Worm (Caenorhabditis elegans) whole organism, late embryonic: ENCODE data around the gene F46H5.7.

Source experiments
- F13H6.1 ChIP-seq: sonication (generic microtip); optimal IDR thresholded peaks from 2 replicates; lab custom pipeline; 2016; ENCODE audit warnings: missing genetic modification characterization, missing compliant biosample characterization
- K02D7.2 ChIP-seq: sonication (generic microtip); optimal IDR thresholded peaks from 2 replicates; lab custom pipeline; 2017; ENCODE audit warnings: mild to moderate bottlenecking, missing genetic modification characterization, missing compliant biosample characterization
- K09A11.1 ChIP-seq: sonication (generic microtip); optimal IDR thresholded peaks from 2 replicates; lab custom pipeline; 2017; ENCODE audit warnings: antibody characterized with exemption, mild to moderate bottlenecking, missing genetic modification characterization, missing compliant biosample characterization; ENCODE audit not compliant: insufficient read depth
- Y22D7AL.16 ChIP-seq: sonication (generic microtip); optimal IDR thresholded peaks from 2 replicates; lab custom pipeline; 2016; ENCODE audit warnings: missing genetic modification characterization, missing compliant biosample characterization
- ama-1 ChIP-seq: fragments of 150-350 bp; optimal IDR thresholded peaks from 2 replicates; lab custom pipeline; 2014
- ceh-18 ChIP-seq: sonication (generic microtip); optimal IDR thresholded peaks from 2 replicates; lab custom pipeline; 2016; ENCODE audit warnings: missing genetic modification characterization, missing compliant biosample characterization
- ceh-19 ChIP-seq: fragments of 200-800 bp; sonication (Bioruptor generic); optimal IDR thresholded peaks from 2 replicates; lab custom pipeline; 2018; ENCODE audit warnings: mild to moderate bottlenecking, missing genetic modification characterization, missing compliant biosample characterization
- ceh-2 ChIP-seq: sonication (generic microtip); optimal IDR thresholded peaks from 2 replicates; lab custom pipeline; 2016; ENCODE audit warnings: missing genotype, missing genetic modification characterization, missing compliant biosample characterization
- ceh-30 ChIP-seq: fragments of 150-350 bp; optimal IDR thresholded peaks from 2 replicates; lab custom pipeline; 2014; ENCODE audit warnings: missing biosample characterization, missing genetic modification characterization
- ceh-31 ChIP-seq: sonication (generic microtip); optimal IDR thresholded peaks from 2 replicates; lab custom pipeline; 2016; ENCODE audit warnings: missing genetic modification characterization, missing compliant biosample characterization
- ceh-45 ChIP-seq: fragments of 200-800 bp; sonication (Bioruptor generic); IDR thresholded peaks from 2 replicates; pipeline ENCODE4 v1.3.6; 2022; ENCODE audit warnings: missing genetic modification reagents, missing genetic modification characterization, missing compliant biosample characterization
- ceh-48 ChIP-seq: sonication (generic microtip); optimal IDR thresholded peaks from 2 replicates; lab custom pipeline; 2016; ENCODE audit warnings: missing genetic modification characterization, inconsistent platforms, missing compliant biosample characterization
- ceh-9 ChIP-seq: sonication (generic microtip); optimal IDR thresholded peaks from 2 replicates; lab custom pipeline; 2016; ENCODE audit warnings: mild to moderate bottlenecking, missing genetic modification characterization, inconsistent platforms, missing compliant biosample characterization
- dmd-4 ChIP-seq: sonication (generic microtip); optimal IDR thresholded peaks from 2 replicates; lab custom pipeline; 2016; ENCODE audit warnings: borderline replicate concordance, missing genetic modification characterization, missing compliant biosample characterization
- dve-1 ChIP-seq: sonication (generic microtip); optimal IDR thresholded peaks from 2 replicates; lab custom pipeline; 2017; ENCODE audit warnings: antibody characterized with exemption, mild to moderate bottlenecking, missing genetic modification characterization, missing compliant biosample characterization
- elt-2 ChIP-seq: sonication (generic microtip); optimal IDR thresholded peaks from 2 replicates; lab custom pipeline; 2016; ENCODE audit warnings: missing genetic modification reagents, missing genetic modification characterization, missing compliant biosample characterization
- ets-4 ChIP-seq: sonication (generic microtip); optimal IDR thresholded peaks from 2 replicates; lab custom pipeline; 2016; ENCODE audit warnings: missing genetic modification characterization, missing compliant biosample characterization
- fkh-10 ChIP-seq: fragments of 150-350 bp; optimal IDR thresholded peaks from 2 replicates; lab custom pipeline; 2014; ENCODE audit warnings: missing biosample characterization, missing genetic modification reagents, missing genetic modification characterization
- fkh-6 ChIP-seq: sonication (generic microtip); optimal IDR thresholded peaks from 2 replicates; lab custom pipeline; 2016; ENCODE audit warnings: missing genetic modification characterization, missing compliant biosample characterization
- hlh-13 ChIP-seq: fragments of 200-800 bp; sonication (Bioruptor generic); optimal IDR thresholded peaks from 2 replicates; lab custom pipeline; 2018; ENCODE audit warnings: mild to moderate bottlenecking, missing genetic modification characterization, missing compliant biosample characterization
- hlh-15 ChIP-seq: sonication (generic microtip); optimal IDR thresholded peaks from 2 replicates; lab custom pipeline; 2016; ENCODE audit warnings: missing genetic modification characterization, missing compliant biosample characterization
- hlh-8 ChIP-seq: sonication (generic microtip); optimal IDR thresholded peaks from 2 replicates; lab custom pipeline; 2016; ENCODE audit warnings: missing genotype, missing genetic modification characterization, missing compliant biosample characterization
- lim-6 ChIP-seq: sonication (generic microtip); optimal IDR thresholded peaks from 2 replicates; lab custom pipeline; 2016; ENCODE audit warnings: missing genetic modification characterization, missing compliant biosample characterization
- nfya-1 ChIP-seq: sonication (generic microtip); optimal IDR thresholded peaks from 2 replicates; lab custom pipeline; 2017; ENCODE audit warnings: missing genetic modification characterization, mild to moderate bottlenecking, missing compliant biosample characterization, antibody characterized with exemption, moderate library complexity
- nhr-11 ChIP-seq: fragments of 150-350 bp; optimal IDR thresholded peaks from 2 replicates; lab custom pipeline; 2014; ENCODE audit warnings: missing biosample characterization, missing genetic modification characterization
- nhr-232 ChIP-seq: sonication (generic microtip); optimal IDR thresholded peaks from 2 replicates; lab custom pipeline; 2016; ENCODE audit warnings: missing genetic modification characterization, missing compliant biosample characterization
- npax-4 ChIP-seq: sonication (generic microtip); optimal IDR thresholded peaks from 2 replicates; lab custom pipeline; 2016; ENCODE audit warnings: missing genetic modification characterization, missing compliant biosample characterization
- odd-2 ChIP-seq: sonication (generic microtip); optimal IDR thresholded peaks from 2 replicates; lab custom pipeline; 2017; ENCODE audit warnings: antibody characterized with exemption, mild to moderate bottlenecking, missing genetic modification characterization, missing compliant biosample characterization
- pag-3 ChIP-seq: sonication (generic microtip); optimal IDR thresholded peaks from 2 replicates; lab custom pipeline; 2016; ENCODE audit warnings: missing compliant biosample characterization, missing genetic modification characterization, borderline replicate concordance
- pha-2 ChIP-seq: sonication (generic microtip); optimal IDR thresholded peaks from 2 replicates; lab custom pipeline; 2017; ENCODE audit warnings: mild to moderate bottlenecking, missing genetic modification characterization, missing compliant biosample characterization
- pha-4 ChIP-seq: fragments of 150-350 bp; optimal IDR thresholded peaks from 2 replicates; lab custom pipeline; 2018; ENCODE audit warnings: missing biosample characterization, missing genetic modification reagents, missing genetic modification characterization
- pqm-1 ChIP-seq: sonication (generic microtip); optimal IDR thresholded peaks from 2 replicates; lab custom pipeline; 2016; ENCODE audit warnings: missing genetic modification characterization, missing compliant biosample characterization
- sdc-2 ChIP-seq: sonication (generic microtip); optimal IDR thresholded peaks from 2 replicates; lab custom pipeline; 2016; ENCODE audit warnings: missing genotype, missing genetic modification characterization, missing compliant biosample characterization
- sox-4 ChIP-seq: sonication (generic microtip); optimal IDR thresholded peaks from 2 replicates; lab custom pipeline; 2017; ENCODE audit warnings: mild to moderate bottlenecking, missing genetic modification characterization, inconsistent platforms, missing compliant biosample characterization
- syd-9 ChIP-seq: sonication (generic microtip); optimal IDR thresholded peaks from 2 replicates; lab custom pipeline; 2016; ENCODE audit warnings: mild to moderate bottlenecking, missing genetic modification characterization, moderate library complexity, missing compliant biosample characterization
- tbx-2 ChIP-seq: sonication (generic microtip); optimal IDR thresholded peaks from 2 replicates; lab custom pipeline; 2016; ENCODE audit warnings: missing genetic modification characterization, missing compliant biosample characterization
- unc-42 ChIP-seq: sonication (generic microtip); optimal IDR thresholded peaks from 2 replicates; lab custom pipeline; 2016; ENCODE audit warnings: missing genotype, missing genetic modification characterization, missing compliant biosample characterization
- unc-55 ChIP-seq: sonication (generic microtip); optimal IDR thresholded peaks from 2 replicates; lab custom pipeline; 2017; ENCODE audit warnings: missing biosample characterization, missing genetic modification reagents, missing genetic modification characterization
- unc-86 ChIP-seq: sonication (generic microtip); optimal IDR thresholded peaks from 2 replicates; lab custom pipeline; 2016; ENCODE audit warnings: missing genetic modification characterization, missing compliant biosample characterization
- ztf-16 ChIP-seq: sonication (generic microtip); optimal IDR thresholded peaks from 2 replicates; lab custom pipeline; 2017; ENCODE audit warnings: missing genetic modification characterization, missing compliant biosample characterization

Gene F46H5.7

ce11 chrX:7242878-7243277 is at the start of gene F46H5.7:
Gene F46H5.7 (minus strand): TSS chrX:7242983.
- TF ChIP-seq ceh-2 (tag; lab: Kevin White, UChicago) (no peak), tbx-2 (tag; lab: Kevin White, UChicago) (peak; percentile 25), ama-1 (no peak), unc-42 (tag; lab: Kevin White, UChicago) (no peak)
- TF ChIP-seq, all 69 proteins: peak for 1

ce11 chrX:7291810-7292209 is 49.0 kb upstream of the F46H5.7 start, which contains the start of gene lron-7:
Gene lron-7 (plus strand): TSS chrX:7292132.
- TF ChIP-seq ceh-9 (tag; lab: Kevin White, UChicago), result no peak
- TF ChIP-seq hlh-8 (tag; lab: Kevin White, UChicago), result no peak
- TF ChIP-seq nhr-232 (tag; lab: Kevin White, UChicago), result no peak
- no peak for TF ChIP-seq hlh-15 (tag; lab: Kevin White, UChicago)

- TF ChIP-seq npax-4 (tag; lab: Kevin White, UChicago) (no peak), pag-3 (tag; lab: Kevin White, UChicago) (no peak), ceh-2 (tag; lab: Kevin White, UChicago) (no peak), dmd-4 (tag; lab: Kevin White, UChicago) (no peak), unc-55 (GFP tag; lab: Kevin White, UChicago) (no peak), nhr-11 (no peak), K02D7.2 (no peak), fkh-10 (GFP tag; lab: Kevin White, UChicago) (no peak), F13H6.1 (tag; lab: Kevin White, UChicago) (no peak)
- TF ChIP-seq, all 69 proteins: peak for 0
Measured at ce11 chrX:7290859-7291628, 48.3 kb upstream of the F46H5.7 start.

- TF ChIP-seq elt-2 (tag; lab: Kevin White, UChicago), result peak; percentile 17
- peak; percentile 91 for TF ChIP-seq sdc-2 (tag; lab: Kevin White, UChicago)
- TF ChIP-seq pqm-1 (tag; lab: Kevin White, UChicago), result no peak
- TF ChIP-seq nhr-232 (tag; lab: Kevin White, UChicago), result no peak
- TF ChIP-seq ceh-48 (tag; lab: Kevin White, UChicago), result peak; percentile 25
Measured at ce11 chrX:7289565-7289964, 46.8 kb upstream of the F46H5.7 start.

- TF ChIP-seq ceh-48 (tag; lab: Kevin White, UChicago) (peak; percentile 35), hlh-13 (GFP tag; lab: Kevin White, UChicago) (no peak), unc-55 (GFP tag; lab: Kevin White, UChicago) (peak; percentile 16), pha-2 (tag; lab: Kevin White, UChicago) (no peak), unc-86 (no peak), hlh-8 (tag; lab: Kevin White, UChicago) (no peak), ceh-18 (peak; percentile 21), unc-42 (tag; lab: Kevin White, UChicago) (peak; percentile 70), tbx-2 (tag; lab: Kevin White, UChicago) (peak; percentile 53), ceh-31 (tag; lab: Kevin White, UChicago) (peak; percentile 77), nfya-1 (tag; lab: Kevin White, UChicago) (peak; percentile 29), ceh-2 (tag; lab: Kevin White, UChicago) (no peak)
Measured at ce11 chrX:7284724-7285184, 42.0 kb upstream of the F46H5.7 start.

- no peak for TF ChIP-seq pqm-1 (tag; lab: Kevin White, UChicago)
- no peak for TF ChIP-seq Y22D7AL.16 (tag; lab: Kevin White, UChicago)
- TF ChIP-seq ceh-19 (GFP tag; lab: Kevin White, UChicago), result no peak
- TF ChIP-seq ceh-30, result no peak
- no peak for TF ChIP-seq pha-2 (tag; lab: Kevin White, UChicago)
- TF ChIP-seq ama-1, result no peak
- no peak for TF ChIP-seq odd-2 (tag; lab: Kevin White, UChicago)
- no peak for TF ChIP-seq nfya-1 (tag; lab: Kevin White, UChicago)
- no peak for TF ChIP-seq lim-6 (tag; lab: Kevin White, UChicago)
- no peak for TF ChIP-seq K09A11.1 (tag; lab: Kevin White, UChicago)
- TF ChIP-seq ets-4 (tag; lab: Kevin White, UChicago), result no peak
- TF ChIP-seq ztf-16 (tag; lab: Kevin White, UChicago), result no peak
- TF ChIP-seq syd-9 (tag; lab: Kevin White, UChicago), result no peak
- no peak for TF ChIP-seq hlh-13 (GFP tag; lab: Kevin White, UChicago)
- TF ChIP-seq ceh-45 (GFP tag; lab: Robert Waterston, UW), result no peak
- TF ChIP-seq sox-4 (tag; lab: Kevin White, UChicago), result no peak
- no peak for TF ChIP-seq pha-4 (tag; lab: Kevin White, UChicago)
- TF ChIP-seq fkh-6 (tag; lab: Kevin White, UChicago), result no peak
- TF ChIP-seq dve-1, result no peak
Measured at ce11 chrX:7283136-7283535, 40.4 kb upstream of the F46H5.7 start.
